Fruit fly (Drosophila melanogaster): ENCODE data around the gene CG11601.

CG11601 gene

dm6 chr2L:285596-286023, 2.5 kb upstream of the CG11601 start (continued):
- peak; percentile 45 for TF ChIP-seq CG2712 (tag; optimal IDR thresholded peaks at IDR 0.05)
- TF ChIP-seq H15 (GFP tag; IDR thresholded peaks at IDR 0.05): no peak
- peak; percentile 65 for TF ChIP-seq CG12391 (tag; optimal IDR thresholded peaks at IDR 0.05)
- no peak for TF ChIP-seq tio (GFP tag; optimal IDR thresholded peaks at IDR 0.05)
- no peak for TF ChIP-seq Doc2 (GFP tag; IDR thresholded peaks at IDR 0.05)
- 0 out of 3 replicates have a peak, but pooled peaks have one; percentile 33 for TF ChIP-seq CG17361 (GFP tag; IDR thresholded peaks at IDR 0.05)
- TF ChIP-seq Jarid2 (GFP tag; optimal IDR thresholded peaks at IDR 0.05): peak; percentile 92
- peak; percentile 48 for TF ChIP-seq CG4707 (GFP tag; optimal IDR thresholded peaks at IDR 0.05)
- no peak for TF ChIP-seq B-H1 (GFP tag; IDR thresholded peaks at IDR 0.05)
- TF ChIP-seq CG13624 (GFP tag; optimal IDR thresholded peaks at IDR 0.05): peak; percentile 42
- TF ChIP-seq CG12071 (GFP tag; optimal IDR thresholded peaks at IDR 0.05): peak; percentile 43
- TF ChIP-seq CG11696 (GFP tag; IDR thresholded peaks at IDR 0.05): no peak
- no peak for TF ChIP-seq CG12104 (GFP tag; optimal IDR thresholded peaks at IDR 0.05)
- no peak for TF ChIP-seq fru (optimal IDR thresholded peaks at IDR 0.05)

- no peak for TF ChIP-seq Dip2 (GFP tag; IDR thresholded peaks at IDR 0.05)
- TF ChIP-seq mld (GFP tag; IDR thresholded peaks at IDR 0.05; ENCODE audit: partially characterized antibody): 0 out of 3 replicates have a peak, but pooled peaks have one; percentile 4
These were observed 4.9 kb downstream of the CG11601 start, which contains the start of gene CG17078 for dm6 chr2L:278134-278533. CG17078 (minus strand) TSS chr2L:278234.

dm6 chr2L:277122-277671, 5.9 kb downstream of the CG11601 start, which contains the start of gene smo:
smo (plus strand) TSS chr2L:277582.
- no peak for TF ChIP-seq esg (GFP tag; conservative IDR thresholded peaks at IDR 0.05)
- TF ChIP-seq Hmx (GFP tag; optimal IDR thresholded peaks at IDR 0.05): no peak
- no peak for TF ChIP-seq CG34422 (GFP tag; IDR thresholded peaks at IDR 0.05)
- peak; percentile 56 for TF ChIP-seq NC2β (GFP tag; optimal IDR thresholded peaks at IDR 0.05)
- TF ChIP-seq CG11085 (GFP tag; IDR thresholded peaks at IDR 0.05): no peak
- no peak for TF ChIP-seq Aef1 (GFP tag; IDR thresholded peaks at IDR 0.05)
- peak; percentile 16 for TF ChIP-seq luna (GFP tag; optimal IDR thresholded peaks at IDR 0.05)
- TF ChIP-seq ro (GFP tag; IDR thresholded peaks at IDR 0.05): no peak
- TF ChIP-seq Ets97D (GFP tag; optimal IDR thresholded peaks at IDR 0.05): peak; percentile 85
- no peak for TF ChIP-seq D19A (tag; optimal IDR thresholded peaks at IDR 0.05)
- TF ChIP-seq Oli (tag; optimal IDR thresholded peaks at IDR 0.05): no peak
- TF ChIP-seq tin (GFP tag; optimal IDR thresholded peaks at IDR 0.05): peak; percentile 29
- TF ChIP-seq CG12769 (tag; optimal IDR thresholded peaks at IDR 0.05): no peak
- peak; percentile 19 for TF ChIP-seq CG18011 (GFP tag; optimal IDR thresholded peaks at IDR 0.05)
- peak; percentile 52 for TF ChIP-seq CG30020 (tag; optimal IDR thresholded peaks at IDR 0.05)
- TF ChIP-seq org-1 (GFP tag; optimal IDR thresholded peaks at IDR 0.05): no peak
- TF ChIP-seq Ada2b (GFP tag; IDR thresholded peaks at IDR 0.05): no peak
- no peak for TF ChIP-seq Atf6 (GFP tag; IDR thresholded peaks at IDR 0.05)
- TF ChIP-seq CG9817 (tag; optimal IDR thresholded peaks at IDR 0.05): no peak
- peak; percentile 29 for TF ChIP-seq Chrac-16 (GFP tag; optimal IDR thresholded peaks at IDR 0.05)
- no peak for TF ChIP-seq Adf1 (GFP tag; IDR thresholded peaks at IDR 0.05)
- TF ChIP-seq CG10274 (GFP tag; optimal IDR thresholded peaks at IDR 0.05): no peak
- no peak for TF ChIP-seq ci (GFP tag; IDR thresholded peaks at IDR 0.05)
- peak; percentile 44 for TF ChIP-seq CG30403 (GFP tag; optimal IDR thresholded peaks at IDR 0.05)
- no peak for TF ChIP-seq mirr (GFP tag; optimal IDR thresholded peaks at IDR 0.05)
- no peak for TF ChIP-seq toy (GFP tag; IDR thresholded peaks at IDR 0.05)
- TF ChIP-seq Ets65A (GFP tag): peak; percentile 90
- no peak for TF ChIP-seq jing (GFP tag; optimal IDR thresholded peaks at IDR 0.05)
- no peak for TF ChIP-seq CG3407 (GFP tag; optimal IDR thresholded peaks at IDR 0.05)
- peak; percentile 11 for TF ChIP-seq CrebB (tag; optimal IDR thresholded peaks at IDR 0.05)
- no peak for TF ChIP-seq rib (GFP tag; IDR thresholded peaks at IDR 0.05)
- TF ChIP-seq CG2120 (GFP tag; optimal IDR thresholded peaks at IDR 0.05): peak; percentile 62
- TF ChIP-seq CG17912 (GFP tag; optimal IDR thresholded peaks at IDR 0.05): no peak
- TF ChIP-seq CG16815 (GFP tag; optimal IDR thresholded peaks at IDR 0.05): no peak

Measured in whole organism, embryonic.